Worm (Caenorhabditis elegans): ENCODE results near the gene nhr-11.

Gene nhr-11

ce11 chrIV:9051510-9052175 lies 18.2 kb upstream of the nhr-11 start:
- TF ChIP-seq klf-2 (GFP tag; conservative IDR thresholded peaks at IDR 0.05) (no peak), ref-1 (GFP tag; conservative IDR thresholded peaks at IDR 0.05) (no peak), tab-1 (GFP tag; IDR thresholded peaks at IDR 0.05) (no peak), ztf-23 (GFP tag; IDR thresholded peaks at IDR 0.05) (no peak), flt-1 (GFP tag; IDR thresholded peaks at IDR 0.05) (no peak), med-1 (GFP tag; optimal IDR thresholded peaks at IDR 0.05; ENCODE audit: insufficient read depth) (no peak), ztf-29 (GFP tag; IDR thresholded peaks at IDR 0.05) (no peak), cog-1 (tag; optimal IDR thresholded peaks at IDR 0.05) (no peak), T22C8.4 (GFP tag; IDR thresholded peaks at IDR 0.05) (no peak)

ce11 chrIV:9053403-9053802 lies 16.4 kb upstream of the nhr-11 start:
- TF ChIP-seq klf-2 (GFP tag; conservative IDR thresholded peaks at IDR 0.05) (no peak), cog-1 (tag; optimal IDR thresholded peaks at IDR 0.05) (no peak), ref-1 (GFP tag; conservative IDR thresholded peaks at IDR 0.05) (no peak), ztf-23 (GFP tag; IDR thresholded peaks at IDR 0.05) (no peak), med-1 (GFP tag; optimal IDR thresholded peaks at IDR 0.05; ENCODE audit: insufficient read depth) (no peak), flt-1 (GFP tag; IDR thresholded peaks at IDR 0.05) (no peak), T22C8.4 (GFP tag; IDR thresholded peaks at IDR 0.05) (no peak), tab-1 (GFP tag; IDR thresholded peaks at IDR 0.05) (no peak), ztf-29 (GFP tag; IDR thresholded peaks at IDR 0.05) (no peak)

ce11 chrIV:9063518-9063917 lies 6.3 kb upstream of the nhr-11 start:
- no peak for TF ChIP-seq ref-1 (GFP tag; conservative IDR thresholded peaks at IDR 0.05)
- TF ChIP-seq T22C8.4 (GFP tag; IDR thresholded peaks at IDR 0.05): no peak
- no peak for TF ChIP-seq cog-1 (tag; optimal IDR thresholded peaks at IDR 0.05)
- TF ChIP-seq med-1 (GFP tag; optimal IDR thresholded peaks at IDR 0.05; ENCODE audit: insufficient read depth): no peak
- no peak for TF ChIP-seq flt-1 (GFP tag; IDR thresholded peaks at IDR 0.05)
- TF ChIP-seq ztf-29 (GFP tag; IDR thresholded peaks at IDR 0.05): no peak
- no peak for TF ChIP-seq tab-1 (GFP tag; IDR thresholded peaks at IDR 0.05)
- TF ChIP-seq ztf-23 (GFP tag; IDR thresholded peaks at IDR 0.05): no peak
- TF ChIP-seq klf-2 (GFP tag; conservative IDR thresholded peaks at IDR 0.05): no peak

ce11 chrIV:9067277-9068197 lies 2.3 kb upstream of the nhr-11 start:
- TF ChIP-seq flt-1 (GFP tag; IDR thresholded peaks at IDR 0.05): peak; percentile 34; the same call in 1 of the 2 replicates

- TF ChIP-seq cog-1 (tag; optimal IDR thresholded peaks at IDR 0.05): no peak
- TF ChIP-seq ref-1 (GFP tag; conservative IDR thresholded peaks at IDR 0.05): no peak
- TF ChIP-seq ztf-29 (GFP tag; IDR thresholded peaks at IDR 0.05): no peak
- no peak for TF ChIP-seq tab-1 (GFP tag; IDR thresholded peaks at IDR 0.05)
- TF ChIP-seq ztf-23 (GFP tag; IDR thresholded peaks at IDR 0.05): no peak
- no peak for TF ChIP-seq flt-1 (GFP tag; IDR thresholded peaks at IDR 0.05)
- TF ChIP-seq med-1 (GFP tag; optimal IDR thresholded peaks at IDR 0.05; ENCODE audit: insufficient read depth): no peak
- TF ChIP-seq T22C8.4 (GFP tag; IDR thresholded peaks at IDR 0.05): no peak
- no peak for TF ChIP-seq klf-2 (GFP tag; conservative IDR thresholded peaks at IDR 0.05)
Observed at ce11 chrIV:9070188-9070587, 385 bp downstream of the nhr-11 start.

ce11 chrIV:9074244-9074723 lies 4.5 kb downstream of the nhr-11 start, which contains the start of gene mppb-1:
Gene mppb-1 (plus strand): TSS chrIV:9074673.
- no peak for TF ChIP-seq flt-1 (GFP tag; IDR thresholded peaks at IDR 0.05)
- 0 out of 2 replicates have a peak, but pooled peaks have one; percentile 30 for TF ChIP-seq ref-1 (GFP tag; conservative IDR thresholded peaks at IDR 0.05)
- TF ChIP-seq ztf-23 (GFP tag; IDR thresholded peaks at IDR 0.05): peak; percentile 80
- TF ChIP-seq cog-1 (tag; optimal IDR thresholded peaks at IDR 0.05): peak; percentile 23

- TF ChIP-seq cog-1 (tag; optimal IDR thresholded peaks at IDR 0.05) (no peak), med-1 (GFP tag; optimal IDR thresholded peaks at IDR 0.05; ENCODE audit: insufficient read depth) (no peak), ztf-29 (GFP tag; IDR thresholded peaks at IDR 0.05) (no peak), T22C8.4 (GFP tag; IDR thresholded peaks at IDR 0.05) (no peak)
Observed at ce11 chrIV:9078469-9078868, 8.7 kb downstream of the nhr-11 start, which contains the start of gene mans-4. Gene mans-4 (minus strand): TSS chrIV:9078569.

- TF ChIP-seq med-1 (GFP tag; optimal IDR thresholded peaks at IDR 0.05; ENCODE audit: insufficient read depth) (no peak), tab-1 (GFP tag; IDR thresholded peaks at IDR 0.05) (no peak), ztf-23 (GFP tag; IDR thresholded peaks at IDR 0.05) (no peak), klf-2 (GFP tag; conservative IDR thresholded peaks at IDR 0.05) (no peak), ref-1 (GFP tag; conservative IDR thresholded peaks at IDR 0.05) (no peak), T22C8.4 (GFP tag; IDR thresholded peaks at IDR 0.05) (no peak), flt-1 (GFP tag; IDR thresholded peaks at IDR 0.05) (no peak), cog-1 (tag; optimal IDR thresholded peaks at IDR 0.05) (no peak)
Observed at ce11 chrIV:9079330-9079729, 9.5 kb downstream of the nhr-11 start.

- TF ChIP-seq T22C8.4 (GFP tag; IDR thresholded peaks at IDR 0.05) (no peak), med-1 (GFP tag; optimal IDR thresholded peaks at IDR 0.05; ENCODE audit: insufficient read depth) (no peak), tab-1 (GFP tag; IDR thresholded peaks at IDR 0.05) (no peak), flt-1 (GFP tag; IDR thresholded peaks at IDR 0.05) (no peak), cog-1 (tag; optimal IDR thresholded peaks at IDR 0.05) (no peak), klf-2 (GFP tag; conservative IDR thresholded peaks at IDR 0.05) (no peak), ztf-23 (GFP tag; IDR thresholded peaks at IDR 0.05) (no peak), ref-1 (GFP tag; conservative IDR thresholded peaks at IDR 0.05) (no peak), ztf-29 (GFP tag; IDR thresholded peaks at IDR 0.05) (no peak)
Observed at ce11 chrIV:9080201-9080600, 10.4 kb downstream of the nhr-11 start.
